Worm (Caenorhabditis elegans) whole organism, L3 larva: Measurements from ENCODE around the gene T12D8.5.

Experiments
- R02D3.7 ChIP-seq: fragments of 150-350 bp; optimal IDR thresholded peaks from 2 replicates; lab custom pipeline; 2014; ENCODE audit warnings: missing biosample characterization, missing genetic modification characterization
- ama-1 ChIP-seq: fragments of 150-350 bp; optimal IDR thresholded peaks from 2 replicates; lab custom pipeline; 2018
- elt-1 ChIP-seq: fragments of 150-350 bp; optimal IDR thresholded peaks from 2 replicates; lab custom pipeline; 2014; ENCODE audit warnings: missing biosample characterization, missing genetic modification characterization
- fos-1 ChIP-seq: fragments of 150-350 bp; optimal IDR thresholded peaks from 2 replicates; lab custom pipeline; 2014; ENCODE audit warnings: missing biosample characterization, missing genetic modification characterization
- lin-39 ChIP-seq: fragments of 150-350 bp; optimal IDR thresholded peaks from 2 replicates; lab custom pipeline; 2018; ENCODE audit warnings: missing biosample characterization, missing genetic modification reagents, missing genetic modification characterization
- nhr-12 ChIP-seq: fragments of 150-350 bp; optimal IDR thresholded peaks from 2 replicates; lab custom pipeline; 2014; ENCODE audit warnings: missing biosample characterization, missing genetic modification characterization
- nhr-237 ChIP-seq: fragments of 150-350 bp; optimal IDR thresholded peaks from 2 replicates; lab custom pipeline; 2014; ENCODE audit warnings: missing biosample characterization, missing genetic modification characterization
- nhr-25 ChIP-seq: sonication (generic microtip); optimal IDR thresholded peaks from 2 replicates; lab custom pipeline; 2017; ENCODE audit warnings: missing biosample characterization, missing genetic modification characterization
- pha-4 ChIP-seq: fragments of 150-350 bp; optimal IDR thresholded peaks from 2 replicates; lab custom pipeline; 2014; ENCODE audit warnings: missing biosample characterization, missing genetic modification reagents, missing genetic modification characterization
- skn-1 ChIP-seq: fragments of 150-350 bp; optimal IDR thresholded peaks from 2 replicates; lab custom pipeline; 2014; ENCODE audit warnings: missing biosample characterization, missing genetic modification characterization
- snpc-4 ChIP-seq: fragments of 150-350 bp; optimal IDR thresholded peaks from 2 replicates; lab custom pipeline; 2014; ENCODE audit warnings: missing biosample characterization, missing genetic modification characterization
- unc-62 ChIP-seq: fragments of 150-350 bp; sonication (generic microtip); optimal IDR thresholded peaks from 4 replicates; lab custom pipeline; 2014; ENCODE audit warnings: missing biosample characterization, missing genetic modification reagents, missing genetic modification characterization
- zag-1 ChIP-seq: fragments of 150-350 bp; optimal IDR thresholded peaks from 2 replicates; lab custom pipeline; 2014; ENCODE audit warnings: missing biosample characterization, missing genetic modification characterization

DNA sequence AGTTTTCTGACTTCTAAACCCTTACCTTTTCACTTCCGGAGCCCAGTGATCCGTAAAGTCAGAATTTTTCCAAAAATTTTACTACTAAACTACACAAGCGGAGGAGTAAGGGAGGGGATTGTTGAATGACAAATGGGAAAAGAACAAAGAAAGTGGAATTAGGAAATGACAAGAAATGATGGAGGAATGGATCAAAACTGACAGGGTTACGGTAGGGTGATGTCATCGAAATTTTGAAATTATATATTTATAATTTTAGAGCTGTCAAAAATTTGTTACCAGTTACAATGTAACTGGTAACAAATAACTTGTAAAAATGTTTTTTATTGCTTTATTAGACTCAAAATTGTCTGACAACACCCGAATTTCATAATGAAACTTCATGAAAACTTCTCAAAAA, 39.8 kb upstream of the T12D8.5 start:
- TF ChIP-seq lin-39 (no peak), nhr-237 (tag; lab: Kevin White, UChicago) (no peak), ama-1 (lab: Kevin White, UChicago) (no peak), R02D3.7 (tag; lab: Kevin White, UChicago) (no peak), unc-62 (GFP tag; lab: Kevin White, UChicago) (peak; percentile 6), pha-4 (tag; lab: Kevin White, UChicago) (no peak), nhr-25 (no peak), zag-1 (tag; lab: Kevin White, UChicago) (no peak), elt-1 (tag; lab: Kevin White, UChicago) (no peak), skn-1 (tag; lab: Kevin White, UChicago) (no peak), snpc-4 (tag; lab: Kevin White, UChicago) (no peak), nhr-12 (tag; lab: Kevin White, UChicago) (no peak), fos-1 (no peak)
